Fruit fly (Drosophila melanogaster) whole organism, embryonic: ENCODE data around the gene pbl.

ENCODE experiments used
- B-H1 ChIP-seq: fragments of 200-800 bp; sonication (Bioruptor generic); IDR thresholded peaks from 3 replicates; pipeline ENCODE4 v1.3.6; 2022; ENCODE audit warnings: missing biosample characterization, missing genetic modification characterization
- B-H2 ChIP-seq: fragments of 200-800 bp; sonication (Bioruptor generic); optimal IDR thresholded peaks from 2 replicates; lab custom pipeline; 2018; ENCODE audit warnings: missing biosample characterization, mild to moderate bottlenecking, missing genetic modification characterization
- CG10209 ChIP-seq: fragments of 200-800 bp; sonication (Bioruptor generic); optimal IDR thresholded peaks from 3 replicates; lab custom pipeline; 2017; ENCODE audit warnings: missing biosample characterization, mild to moderate bottlenecking, missing genetic modification characterization, missing genetic modification reagents
- CG11723 ChIP-seq: fragments of 200-800 bp; sonication (Bioruptor generic); optimal IDR thresholded peaks from 2 replicates; lab custom pipeline; 2017; ENCODE audit warnings: missing biosample characterization, mild to moderate bottlenecking, missing genetic modification characterization
- CG14710 ChIP-seq: fragments of 200-800 bp; sonication (Bioruptor generic); optimal IDR thresholded peaks from 3 replicates; lab custom pipeline; 2019; ENCODE audit warnings: missing biosample characterization, mild to moderate bottlenecking, missing genetic modification characterization, moderate library complexity
- CG15269 ChIP-seq: fragments of 200-800 bp; sonication (Bioruptor generic); optimal IDR thresholded peaks from 2 replicates; lab custom pipeline; 2018; ENCODE audit warnings: missing biosample characterization, mild to moderate bottlenecking, missing genetic modification characterization, moderate library complexity
- CG15479 ChIP-seq: fragments of 200-800 bp; sonication (Bioruptor generic); optimal IDR thresholded peaks from 3 replicates; lab custom pipeline; 2019; ENCODE audit warnings: missing biosample characterization, mild to moderate bottlenecking, missing genetic modification characterization, moderate library complexity
- CG15696 ChIP-seq: fragments of 200-800 bp; sonication (Bioruptor generic); optimal IDR thresholded peaks from 2 replicates; lab custom pipeline; 2019; ENCODE audit warnings: missing biosample characterization, mild to moderate bottlenecking, missing genetic modification characterization, moderate library complexity
- CG17328 ChIP-seq: fragments of 200-800 bp; sonication (Bioruptor generic); IDR thresholded peaks from 2 replicates; pipeline ENCODE4 v1.3.6; 2022; ENCODE audit warnings: missing biosample characterization, missing genetic modification characterization
- CG17829 ChIP-seq: fragments of 200-800 bp; optimal IDR thresholded peaks from 2 replicates; lab custom pipeline; 2019; ENCODE audit warnings: missing biosample characterization, mild to moderate bottlenecking, missing genetic modification characterization, moderate library complexity
- CG18011 ChIP-seq: fragments of 200-800 bp; sonication (Bioruptor generic); optimal IDR thresholded peaks from 2 replicates; lab custom pipeline; 2017; ENCODE audit warnings: missing biosample characterization, missing genetic modification characterization, mild to moderate bottlenecking, moderate library complexity, missing genotype
- CG2202 ChIP-seq: fragments of 200-800 bp; sonication (Bioruptor generic); optimal IDR thresholded peaks from 2 replicates; lab custom pipeline; 2018; ENCODE audit warnings: missing biosample characterization, mild to moderate bottlenecking, missing genetic modification characterization
- CG2678 ChIP-seq: fragments of 200-800 bp; sonication (Bioruptor generic); optimal IDR thresholded peaks from 3 replicates; lab custom pipeline; 2019; ENCODE audit warnings: missing biosample characterization, mild to moderate bottlenecking, missing genetic modification characterization, moderate library complexity
- CG2875 ChIP-seq: fragments of 200-800 bp; sonication (Bioruptor generic); optimal IDR thresholded peaks from 2 replicates; lab custom pipeline; 2017; ENCODE audit warnings: missing biosample characterization, mild to moderate bottlenecking, missing genetic modification characterization, missing genetic modification reagents
- CG3065 ChIP-seq: fragments of 200-800 bp; sonication (Bioruptor generic); optimal IDR thresholded peaks from 2 replicates; lab custom pipeline; 2016; ENCODE audit warnings: missing biosample characterization, missing genetic modification characterization
- CG3281 ChIP-seq: fragments of 200-800 bp; sonication (Bioruptor generic); optimal IDR thresholded peaks from 3 replicates; lab custom pipeline; 2017; ENCODE audit warnings: missing biosample characterization, mild to moderate bottlenecking, missing genetic modification characterization
- CG6272 ChIP-seq: fragments of 200-800 bp; sonication (Bioruptor generic); IDR thresholded peaks from 2 replicates; pipeline ENCODE4 v1.3.6; 2022; ENCODE audit warnings: missing biosample characterization, missing genetic modification characterization
- CG6683 ChIP-seq: fragments of 200-800 bp; sonication (Bioruptor generic); optimal IDR thresholded peaks from 2 replicates; lab custom pipeline; 2017; ENCODE audit warnings: missing biosample characterization, mild to moderate bottlenecking, missing genetic modification characterization, missing genetic modification reagents
- CG7372 ChIP-seq: fragments of 200-800 bp; sonication (Bioruptor generic); IDR thresholded peaks from 2 replicates; pipeline ENCODE4 v1.3.6; 2022; ENCODE audit warnings: missing biosample characterization, missing genetic modification characterization
- CG7745 ChIP-seq: fragments of 200-800 bp; sonication (Bioruptor generic); optimal IDR thresholded peaks from 2 replicates; lab custom pipeline; 2018; ENCODE audit warnings: missing biosample characterization, mild to moderate bottlenecking, missing genetic modification characterization, moderate library complexity
- CG8924 ChIP-seq: fragments of 200-800 bp; optimal IDR thresholded peaks from 3 replicates; lab custom pipeline; 2019; ENCODE audit warnings: missing biosample characterization, mild to moderate bottlenecking, missing genetic modification characterization, moderate library complexity
- CG9727 ChIP-seq: fragments of 200-800 bp; sonication (Bioruptor generic); optimal IDR thresholded peaks from 3 replicates; lab custom pipeline; 2017; ENCODE audit warnings: missing biosample characterization, mild to moderate bottlenecking, missing genetic modification characterization
- D ChIP-seq, 2 experiments: fragments of 200-800 bp in 1 of 2; fragments of >200 bp in 1 of 2; sonication (Bioruptor generic) in 1 of 2; optimal IDR thresholded peaks; 2 replicates in 1 of 2; 3 replicates in 1 of 2; lab custom pipeline; 2017; ENCODE audit warnings: mild to moderate bottlenecking in 1 of 2, missing biosample characterization in 1 of 2, missing genetic modification characterization in 1 of 2, missing genetic modification reagents in 1 of 2
- Ets65A ChIP-seq: fragments of 200-800 bp; sonication (Bioruptor generic); peaks from one replicate; lab custom pipeline; 2016; ENCODE audit warnings: missing biosample characterization, missing genetic modification characterization
- Ets97D ChIP-seq: fragments of 200-800 bp; sonication (Bioruptor generic); optimal IDR thresholded peaks from 3 replicates; lab custom pipeline; 2016; ENCODE audit warnings: missing biosample characterization, missing genetic modification characterization
- Gug ChIP-seq: fragments of 200-800 bp; sonication (Bioruptor generic); IDR thresholded peaks from 4 replicates; pipeline ENCODE4 v1.3.6; 2022; ENCODE audit warnings: missing biosample characterization, missing genetic modification characterization
- HLHmδ ChIP-seq: fragments of 200-800 bp; sonication (Bioruptor generic); optimal IDR thresholded peaks from 2 replicates; lab custom pipeline; 2018; ENCODE audit warnings: missing biosample characterization, mild to moderate bottlenecking, missing genetic modification characterization, moderate library complexity
- MTF-1 ChIP-seq: fragments of 200-800 bp; sonication (Bioruptor generic); optimal IDR thresholded peaks from 2 replicates; lab custom pipeline; 2018; ENCODE audit warnings: missing biosample characterization, mild to moderate bottlenecking, missing genetic modification characterization, borderline replicate concordance
- Med ChIP-seq: fragments of 200-800 bp; sonication (Bioruptor generic); peaks from one replicate; lab custom pipeline; 2016; ENCODE audit warnings: missing biosample characterization, missing genetic modification characterization, mild to moderate bottlenecking, inconsistent platforms, moderate library complexity
- NC2β ChIP-seq: fragments of 200-800 bp; sonication (Bioruptor generic); optimal IDR thresholded peaks from 2 replicates; lab custom pipeline; 2016; ENCODE audit warnings: missing biosample characterization, missing genetic modification characterization
- NK7.1 ChIP-seq: fragments of 200-800 bp; sonication (Bioruptor generic); optimal IDR thresholded peaks from 3 replicates; lab custom pipeline; 2016; ENCODE audit warnings: missing biosample characterization, missing genetic modification characterization
- Nf-YB ChIP-seq: fragments of 200-800 bp; sonication (Bioruptor generic); optimal IDR thresholded peaks from 3 replicates; lab custom pipeline; 2019; ENCODE audit warnings: missing biosample characterization, mild to moderate bottlenecking, missing genetic modification characterization, moderate library complexity
- Side ChIP-seq: fragments of 200-800 bp; sonication (Bioruptor generic); optimal IDR thresholded peaks from 2 replicates; lab custom pipeline; 2016; ENCODE audit warnings: missing biosample characterization, missing genetic modification characterization
- ap ChIP-seq: fragments of 200-800 bp; sonication (Bioruptor generic); IDR thresholded peaks from 2 replicates; pipeline ENCODE4 v1.3.6; 2022; ENCODE audit warnings: missing biosample characterization, missing genetic modification characterization
- bowl ChIP-seq: fragments of 200-800 bp; sonication (Bioruptor generic); IDR thresholded peaks from 2 replicates; pipeline ENCODE4 v1.3.6; 2022; ENCODE audit warnings: missing biosample characterization, missing genetic modification characterization
- bsh ChIP-seq, 2 experiments: fragments of 200-800 bp; sonication (Bioruptor generic); optimal IDR thresholded peaks; 2 replicates each; lab custom pipeline; 2017 to 2018; ENCODE audit warnings: mild to moderate bottlenecking in 2 of 2, missing biosample characterization in 2 of 2, missing genetic modification characterization in 2 of 2, moderate library complexity in 1 of 2
- ftz-f1 ChIP-seq: fragments of 200-800 bp; sonication (Bioruptor generic); optimal IDR thresholded peaks from 2 replicates; lab custom pipeline; 2016; ENCODE audit warnings: missing biosample characterization, missing genetic modification characterization
- grn ChIP-seq: fragments of 200-800 bp; sonication (Bioruptor generic); optimal IDR thresholded peaks from 3 replicates; lab custom pipeline; 2017; ENCODE audit warnings: missing biosample characterization, missing genetic modification characterization
- inv ChIP-seq: fragments of 200-800 bp; sonication (Bioruptor generic); IDR thresholded peaks from 2 replicates; pipeline ENCODE4 v1.3.6; 2022; ENCODE audit warnings: missing biosample characterization, missing genetic modification characterization; ENCODE audit not compliant: partially characterized antibody
- lilli ChIP-seq: fragments of 200-800 bp; sonication (Bioruptor generic); optimal IDR thresholded peaks from 3 replicates; lab custom pipeline; 2016; ENCODE audit warnings: missing biosample characterization, missing genetic modification characterization
- lola ChIP-seq, 3 experiments: fragments of >200 bp in 2 of 3; fragments of 200-800 bp in 1 of 3; sonication (Bioruptor generic) in 1 of 3; optimal IDR thresholded peaks; 2 replicates each; lab custom pipeline; 2017 to 2019; ENCODE audit warnings: missing biosample characterization in 3 of 3, missing genetic modification characterization in 3 of 3, mild to moderate bottlenecking in 1 of 3, moderate library complexity in 1 of 3
- nmo ChIP-seq: fragments of 200-800 bp; sonication (Bioruptor generic); optimal IDR thresholded peaks from 2 replicates; lab custom pipeline; 2018; ENCODE audit warnings: missing biosample characterization, mild to moderate bottlenecking, missing genetic modification characterization, moderate library complexity
- peb ChIP-seq: fragments of 200-800 bp; sonication (Bioruptor generic); IDR thresholded peaks from 2 replicates; pipeline ENCODE4 v1.3.6; 2022; ENCODE audit warnings: missing biosample characterization, missing genetic modification characterization
- sc ChIP-seq, 3 experiments: fragments of >200 bp in 2 of 3; fragments of 200-800 bp in 1 of 3; sonication (Bioruptor generic) in 1 of 3; optimal IDR thresholded peaks; 2 replicates in 2 of 3; 3 replicates in 1 of 3; lab custom pipeline; 2017; ENCODE audit warnings: mild to moderate bottlenecking in 1 of 3, missing biosample characterization in 1 of 3, missing genetic modification characterization in 1 of 3, missing genetic modification reagents in 1 of 3
- twi ChIP-seq: fragments of 200-800 bp; optimal IDR thresholded peaks from 2 replicates; lab custom pipeline; 2019; ENCODE audit warnings: missing biosample characterization, mild to moderate bottlenecking, missing genetic modification characterization, moderate library complexity
- unc-4 ChIP-seq: fragments of 200-800 bp; sonication (Bioruptor generic); IDR thresholded peaks from 2 replicates; pipeline ENCODE4 v1.3.6; 2022; ENCODE audit warnings: missing biosample characterization, missing genetic modification characterization; ENCODE audit not compliant: partially characterized antibody

The pbl gene

dm6 chr3L:7960707-7961695, 49.2 kb upstream of the pbl start (continued):
- TF ChIP-seq Side (GFP tag; lab: Kevin White, UChicago): peak; percentile 28
- TF ChIP-seq nmo (GFP tag; lab: Kevin White, UChicago): no peak
- TF ChIP-seq B-H1: no peak
- TF ChIP-seq NK7.1 (GFP tag; lab: Kevin White, UChicago): no peak
- TF ChIP-seq unc-4 (GFP tag; lab: Robert Waterston, UW): no peak
- TF ChIP-seq CG7372: peak; percentile 40; the same call in 1 of the 2 replicates
- no peak for TF ChIP-seq ftz-f1
- TF ChIP-seq HLHmδ (GFP tag; lab: Kevin White, UChicago): no peak
- peak; percentile 39 for TF ChIP-seq Nf-YB (GFP tag; lab: Kevin White, UChicago)
- peak in 1 of 3 experiments; percentile 17 for TF ChIP-seq lola (GFP tag; optimal IDR thresholded peaks at IDR 0.05; lab: Kevin White, UChicago)
- peak; percentile 66 for TF ChIP-seq CG2678 (tag; lab: Kevin White, UChicago)
- peak in 1 of 2 experiments; percentile 32 for TF ChIP-seq bsh (GFP tag; optimal IDR thresholded peaks at IDR 0.05; lab: Kevin White, UChicago)
- TF ChIP-seq CG7745: no peak
- TF ChIP-seq lilli (GFP tag; lab: Kevin White, UChicago): no peak
- TF ChIP-seq CG17829 (tag; lab: Kevin White, UChicago): no peak
- peak; percentile 65 for TF ChIP-seq CG3281 (GFP tag; lab: Kevin White, UChicago)
- TF ChIP-seq D (optimal IDR thresholded peaks at IDR 0.05; lab: Kevin White, UChicago): no peak
- peak; percentile 20 for TF ChIP-seq D (GFP tag; optimal IDR thresholded peaks at IDR 0.05; lab: Kevin White, UChicago)
- no peak for TF ChIP-seq twi (tag; lab: Kevin White, UChicago)
- TF ChIP-seq sc (optimal IDR thresholded peaks at IDR 0.05; lab: Kevin White, UChicago): no peak
- peak; percentile 42 for TF ChIP-seq sc (GFP tag; optimal IDR thresholded peaks at IDR 0.05; lab: Kevin White, UChicago)
- peak; percentile 76 for TF ChIP-seq Med (GFP tag; lab: Kevin White, UChicago)
- peak; percentile 5 for TF ChIP-seq CG8924
- no peak for TF ChIP-seq CG18011 (GFP tag; lab: Kevin White, UChicago)
- no peak for TF ChIP-seq CG6683 (GFP tag; lab: Kevin White, UChicago)
- TF ChIP-seq B-H2 (GFP tag; lab: Kevin White, UChicago): peak; percentile 53
- peak; percentile 46 for TF ChIP-seq CG15696 (tag; lab: Kevin White, UChicago)
- TF ChIP-seq CG9727: peak; percentile 45
- peak; percentile 63 for TF ChIP-seq CG2202
- peak; percentile 18 for TF ChIP-seq MTF-1 (GFP tag; lab: Kevin White, UChicago)
- peak; percentile 24; the same call in 1 of the 2 replicates for TF ChIP-seq CG17328
- TF ChIP-seq NC2β (GFP tag; lab: Kevin White, UChicago): no peak
- TF ChIP-seq CG2875 (GFP tag; lab: Kevin White, UChicago): peak; percentile 13
- TF ChIP-seq CG15269: peak; percentile 45
- peak; percentile 32 for TF ChIP-seq CG10209 (GFP tag; lab: Kevin White, UChicago)
- peak; percentile 4 for TF ChIP-seq CG14710 (tag; lab: Kevin White, UChicago)
- TF ChIP-seq bowl (GFP tag; lab: Robert Waterston, UW): no peak
- no peak for TF ChIP-seq CG6272 (GFP tag; lab: Robert Waterston, UW)
- no peak for TF ChIP-seq Ets97D (GFP tag; lab: Kevin White, UChicago)
- TF ChIP-seq Ets65A: peak; percentile 91
- no peak for TF ChIP-seq peb (GFP tag; lab: Robert Waterston, UW)
- no peak for TF ChIP-seq Gug (GFP tag; lab: Robert Waterston, UW)
- TF ChIP-seq grn: peak; percentile 44
- TF ChIP-seq ap (GFP tag; lab: Robert Waterston, UW): no peak
- TF ChIP-seq CG3065 (GFP tag; lab: Kevin White, UChicago): no peak
- no peak for TF ChIP-seq CG15479 (GFP tag; lab: Kevin White, UChicago)
- peak; percentile 27 for TF ChIP-seq CG11723
- TF ChIP-seq inv: no peak
